Worm (Caenorhabditis elegans) whole organism, mixed stage, embryonic: ENCODE measurements around the gene srd-55.

Experiments
- M03D4.4 ChIP-seq: sonication (generic microtip); optimal IDR thresholded peaks from 2 replicates; lab custom pipeline; 2017; ENCODE audit warnings: mild to moderate bottlenecking, missing genetic modification characterization, missing compliant biosample characterization
- bed-3 ChIP-seq: fragments of 200-800 bp; sonication (Bioruptor generic); optimal IDR thresholded peaks from 3 replicates; lab custom pipeline; 2018; ENCODE audit warnings: mild to moderate bottlenecking, missing genetic modification characterization, moderate library complexity, missing compliant biosample characterization
- blmp-1 ChIP-seq: fragments of 150-350 bp; optimal IDR thresholded peaks from 2 replicates; lab custom pipeline; 2014; ENCODE audit warnings: missing biosample characterization, missing genetic modification characterization
- ceh-39 ChIP-seq: fragments of 150-350 bp; optimal IDR thresholded peaks from 2 replicates; lab custom pipeline; 2014; ENCODE audit warnings: missing biosample characterization, missing genetic modification characterization
- ceh-43 ChIP-seq: fragments of 200-800 bp; sonication (Bioruptor generic); optimal IDR thresholded peaks from 2 replicates; lab custom pipeline; 2018; ENCODE audit warnings: mild to moderate bottlenecking, missing genetic modification characterization, moderate library complexity, missing compliant biosample characterization
- ceh-83 ChIP-seq: fragments of 200-800 bp; sonication (Bioruptor generic); optimal IDR thresholded peaks from 2 replicates; lab custom pipeline; 2018; ENCODE audit warnings: mild to moderate bottlenecking, missing genetic modification characterization, missing compliant biosample characterization
- ces-1 ChIP-seq: fragments of 150-350 bp; optimal IDR thresholded peaks from 2 replicates; lab custom pipeline; 2014; ENCODE audit warnings: missing biosample characterization, missing genetic modification reagents, missing genetic modification characterization
- cnd-1 ChIP-seq: fragments of 200-800 bp; sonication (Bioruptor generic); optimal IDR thresholded peaks from 2 replicates; lab custom pipeline; 2018; ENCODE audit warnings: mild to moderate bottlenecking, missing genetic modification characterization, missing compliant biosample characterization
- drap-1 ChIP-seq: fragments of 200-800 bp; sonication (Bioruptor generic); optimal IDR thresholded peaks from 3 replicates; lab custom pipeline; 2018; ENCODE audit warnings: mild to moderate bottlenecking, missing genetic modification characterization, missing compliant biosample characterization
- elt-1 ChIP-seq: sonication (generic microtip); optimal IDR thresholded peaks from 2 replicates; lab custom pipeline; 2017; ENCODE audit warnings: missing genetic modification characterization, mild to moderate bottlenecking, missing compliant biosample characterization, antibody characterized with exemption, moderate library complexity, borderline replicate concordance; ENCODE audit not compliant: insufficient read depth
- elt-3 ChIP-seq: fragments of 150-350 bp; optimal IDR thresholded peaks from 2 replicates; lab custom pipeline; 2014; ENCODE audit warnings: missing biosample characterization, missing genetic modification characterization
- flh-1 ChIP-seq: fragments of 200-800 bp; sonication (Bioruptor generic); optimal IDR thresholded peaks from 2 replicates; lab custom pipeline; 2018; ENCODE audit warnings: mild to moderate bottlenecking, missing genetic modification characterization, moderate library complexity, missing compliant biosample characterization
- ham-2 ChIP-seq: fragments of 200-800 bp; sonication (Bioruptor generic); optimal IDR thresholded peaks from 2 replicates; lab custom pipeline; 2018; ENCODE audit warnings: mild to moderate bottlenecking, missing genetic modification characterization, missing compliant biosample characterization
- hlh-1 ChIP-seq: fragments of 150-350 bp; optimal IDR thresholded peaks from 2 replicates; lab custom pipeline; 2014; ENCODE audit warnings: missing biosample characterization, missing genetic modification reagents, missing genetic modification characterization
- lin-13 ChIP-seq: fragments of 150-350 bp; optimal IDR thresholded peaks from 2 replicates; lab custom pipeline; 2014; ENCODE audit warnings: missing biosample characterization, missing genetic modification characterization
- lin-32 ChIP-seq: fragments of 200-800 bp; sonication (Bioruptor generic); optimal IDR thresholded peaks from 2 replicates; lab custom pipeline; 2018; ENCODE audit warnings: mild to moderate bottlenecking, missing genetic modification characterization, missing compliant biosample characterization
- lsy-2 ChIP-seq: fragments of 150-350 bp; optimal IDR thresholded peaks from 2 replicates; lab custom pipeline; 2014; ENCODE audit warnings: missing biosample characterization, missing genetic modification characterization
- mab-5 ChIP-seq: fragments of 150-350 bp; optimal IDR thresholded peaks from 2 replicates; lab custom pipeline; 2014; ENCODE audit warnings: missing biosample characterization, missing genetic modification characterization
- mep-1 ChIP-seq: fragments of 150-350 bp; optimal IDR thresholded peaks from 2 replicates; lab custom pipeline; 2017; ENCODE audit warnings: missing biosample characterization, missing genetic modification reagents, missing genetic modification characterization, inconsistent platforms
- mls-2 ChIP-seq: sonication (generic microtip); optimal IDR thresholded peaks from 2 replicates; lab custom pipeline; 2016; ENCODE audit warnings: mild to moderate bottlenecking, missing genetic modification characterization, moderate library complexity, missing compliant biosample characterization
- nhr-12 ChIP-seq: fragments of 150-350 bp; optimal IDR thresholded peaks from 2 replicates; lab custom pipeline; 2014; ENCODE audit warnings: missing biosample characterization, missing genetic modification characterization
- nhr-2 ChIP-seq: fragments of 150-350 bp; optimal IDR thresholded peaks from 2 replicates; lab custom pipeline; 2014; ENCODE audit warnings: missing biosample characterization, missing genetic modification characterization
- nhr-237 ChIP-seq: fragments of 150-350 bp; optimal IDR thresholded peaks from 2 replicates; lab custom pipeline; 2014; ENCODE audit warnings: missing biosample characterization, missing genetic modification characterization
- nhr-28 ChIP-seq: fragments of 150-350 bp; optimal IDR thresholded peaks from 2 replicates; lab custom pipeline; 2014; ENCODE audit warnings: missing biosample characterization, missing genetic modification characterization
- nhr-76 ChIP-seq: sonication (generic microtip); optimal IDR thresholded peaks from 2 replicates; lab custom pipeline; 2017; ENCODE audit warnings: missing biosample characterization, missing genetic modification characterization
- pha-4 ChIP-seq: fragments of 150-350 bp; optimal IDR thresholded peaks from 2 replicates; lab custom pipeline; 2018; ENCODE audit warnings: missing biosample characterization, missing genetic modification reagents, missing genetic modification characterization
- sem-2 ChIP-seq: fragments of 200-800 bp; sonication (Bioruptor generic); optimal IDR thresholded peaks from 2 replicates; lab custom pipeline; 2018; ENCODE audit warnings: mild to moderate bottlenecking, missing genetic modification characterization, missing compliant biosample characterization
- snpc-4 ChIP-seq: fragments of 150-350 bp; optimal IDR thresholded peaks from 2 replicates; lab custom pipeline; 2014; ENCODE audit warnings: missing biosample characterization, missing genetic modification characterization
- sptf-1 ChIP-seq: sonication (generic microtip); optimal IDR thresholded peaks from 2 replicates; lab custom pipeline; 2017; ENCODE audit warnings: mild to moderate bottlenecking, missing genetic modification characterization, moderate library complexity, missing compliant biosample characterization
- tbx-8 ChIP-seq: fragments of 200-800 bp; sonication (Bioruptor generic); optimal IDR thresholded peaks from 2 replicates; lab custom pipeline; 2018; ENCODE audit warnings: mild to moderate bottlenecking, missing genetic modification characterization, moderate library complexity, missing compliant biosample characterization
- unc-120 ChIP-seq: sonication (generic microtip); optimal IDR thresholded peaks from 2 replicates; lab custom pipeline; 2017; ENCODE audit warnings: missing genetic modification characterization, missing compliant biosample characterization; ENCODE audit not compliant: poor library complexity, severe bottlenecking
- unc-39 ChIP-seq: fragments of 150-350 bp; optimal IDR thresholded peaks from 2 replicates; lab custom pipeline; 2014; ENCODE audit warnings: missing biosample characterization, missing genetic modification characterization
- unc-62 ChIP-seq: fragments of 150-350 bp; optimal IDR thresholded peaks from 2 replicates; lab custom pipeline; 2014; ENCODE audit warnings: missing biosample characterization, missing genetic modification reagents, missing genetic modification characterization
- zip-8 ChIP-seq: fragments of 150-350 bp; optimal IDR thresholded peaks from 2 replicates; lab custom pipeline; 2014; ENCODE audit warnings: missing biosample characterization, missing genetic modification characterization
- ztf-11 ChIP-seq: fragments of 150-350 bp; optimal IDR thresholded peaks from 2 replicates; lab custom pipeline; 2014; ENCODE audit warnings: missing biosample characterization, missing genetic modification characterization

srd-55 gene

DNA sequence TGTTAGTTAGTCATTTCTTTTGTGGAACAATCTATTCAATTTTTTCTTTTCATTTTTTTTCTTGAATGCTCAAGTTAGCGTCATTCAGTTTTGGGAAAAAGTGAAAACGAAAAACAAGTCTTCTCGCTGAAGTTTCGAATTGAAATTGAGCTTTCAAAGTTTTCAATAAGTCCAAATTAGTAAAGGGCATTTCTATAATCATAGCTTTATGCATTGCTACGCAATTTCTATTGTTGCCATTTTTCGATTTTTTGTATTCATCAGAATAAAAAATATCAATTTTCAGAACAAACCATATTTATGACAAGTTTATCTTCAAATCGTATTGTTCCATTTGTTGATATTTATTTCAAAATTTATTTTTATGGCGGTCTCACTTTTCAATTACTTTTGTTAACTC, at the start of gene srd-55:
TSS of gene srd-55 (plus strand) at position 301 of the 400 bp plus-strand sequence.
- no peak for TF ChIP-seq nhr-76 (tag; lab: Kevin White, UChicago)
- no peak for TF ChIP-seq unc-39
- TF ChIP-seq cnd-1 (tag; lab: Kevin White, UChicago), result no peak
- no peak for TF ChIP-seq mep-1 (tag; lab: Kevin White, UChicago)
- no peak for TF ChIP-seq zip-8 (tag; lab: Kevin White, UChicago)
- no peak for TF ChIP-seq unc-62 (GFP tag; lab: Kevin White, UChicago)
- no peak for TF ChIP-seq nhr-237
- TF ChIP-seq ztf-11 (tag; lab: Kevin White, UChicago), result no peak
- TF ChIP-seq bed-3 (GFP tag; lab: Kevin White, UChicago), result no peak
- no peak for TF ChIP-seq sem-2 (GFP tag; lab: Kevin White, UChicago)
- TF ChIP-seq pha-4 (tag; lab: Kevin White, UChicago), result no peak
- TF ChIP-seq drap-1, result no peak
- no peak for TF ChIP-seq tbx-8
- TF ChIP-seq sptf-1, result no peak
- TF ChIP-seq elt-3 (tag; lab: Kevin White, UChicago), result no peak
- no peak for TF ChIP-seq lin-32 (GFP tag; lab: Kevin White, UChicago)
- no peak for TF ChIP-seq ham-2 (GFP tag; lab: Kevin White, UChicago)
- TF ChIP-seq mab-5 (tag; lab: Kevin White, UChicago), result no peak
- no peak for TF ChIP-seq ceh-83 (GFP tag; lab: Kevin White, UChicago)
- no peak for TF ChIP-seq ceh-39 (tag; lab: Kevin White, UChicago)

DNA sequence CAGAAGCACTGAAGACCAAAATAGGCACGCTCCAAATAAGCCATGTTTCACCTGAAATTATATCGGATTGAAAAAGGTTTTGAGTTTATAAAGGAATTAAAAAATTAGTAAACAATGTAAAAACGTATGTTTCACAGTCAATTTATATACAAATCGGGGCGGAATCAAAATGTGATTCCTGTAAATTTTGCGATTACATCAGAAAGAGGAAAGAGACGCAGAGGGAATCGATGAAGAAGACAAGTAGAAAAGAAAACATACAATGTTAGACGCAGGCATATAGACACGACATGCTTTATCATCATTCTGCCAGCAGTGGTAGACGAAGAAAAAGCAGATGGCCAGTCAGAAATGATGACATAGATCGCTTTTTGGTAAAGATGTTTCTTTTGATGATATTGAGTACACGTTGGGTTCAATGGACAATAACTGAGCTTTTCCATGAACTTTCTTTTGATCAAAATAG, 44.3 kb upstream of the srd-55 start, which contains the start of gene msra-1:
TSS of gene msra-1 (minus strand) at position 51 of the 466 bp plus-strand sequence.
- no peak for TF ChIP-seq ceh-43 (GFP tag; lab: Kevin White, UChicago)
- TF ChIP-seq mab-5 (tag; lab: Kevin White, UChicago), result no peak
- TF ChIP-seq zip-8 (tag; lab: Kevin White, UChicago), result no peak
- no peak for TF ChIP-seq ceh-83 (GFP tag; lab: Kevin White, UChicago)
- no peak for TF ChIP-seq nhr-237
- TF ChIP-seq cnd-1 (tag; lab: Kevin White, UChicago), result no peak
- TF ChIP-seq ces-1 (GFP tag; lab: Kevin White, UChicago), result peak; percentile 46
- TF ChIP-seq elt-1 (tag; lab: Kevin White, UChicago), result peak; percentile 18
- TF ChIP-seq unc-39, result no peak
- no peak for TF ChIP-seq flh-1 (GFP tag; lab: Kevin White, UChicago)
- no peak for TF ChIP-seq elt-3 (tag; lab: Kevin White, UChicago)
- peak; percentile 82 for TF ChIP-seq unc-62 (GFP tag; lab: Kevin White, UChicago)
- no peak for TF ChIP-seq mls-2 (tag; lab: Kevin White, UChicago)
- no peak for TF ChIP-seq ham-2 (GFP tag; lab: Kevin White, UChicago)
- no peak for TF ChIP-seq nhr-12
- TF ChIP-seq blmp-1 (tag; lab: Kevin White, UChicago), result no peak
- peak; percentile 65 for TF ChIP-seq ceh-39 (tag; lab: Kevin White, UChicago)
- no peak for TF ChIP-seq mep-1 (tag; lab: Kevin White, UChicago)
- TF ChIP-seq bed-3 (GFP tag; lab: Kevin White, UChicago), result no peak
- no peak for TF ChIP-seq pha-4 (tag; lab: Kevin White, UChicago)
- TF ChIP-seq lin-13 (tag; lab: Kevin White, UChicago), result no peak
- no peak for TF ChIP-seq ztf-11 (tag; lab: Kevin White, UChicago)
- TF ChIP-seq sptf-1, result no peak
- no peak for TF ChIP-seq snpc-4 (tag; lab: Kevin White, UChicago)
- TF ChIP-seq lsy-2 (tag; lab: Kevin White, UChicago), result no peak
- TF ChIP-seq drap-1, result no peak
- peak; percentile 24 for TF ChIP-seq hlh-1 (tag; lab: Kevin White, UChicago)
- no peak for TF ChIP-seq nhr-2 (tag; lab: Kevin White, UChicago)
- TF ChIP-seq unc-120, result peak; percentile 21
- no peak for TF ChIP-seq sem-2 (GFP tag; lab: Kevin White, UChicago)
- no peak for TF ChIP-seq M03D4.4 (tag; lab: Kevin White, UChicago)
- TF ChIP-seq tbx-8, result no peak
- TF ChIP-seq lin-32 (GFP tag; lab: Kevin White, UChicago), result no peak
- no peak for TF ChIP-seq nhr-76 (tag; lab: Kevin White, UChicago)
- no peak for TF ChIP-seq nhr-28 (tag; lab: Kevin White, UChicago)

- no peak for TF ChIP-seq unc-120
- TF ChIP-seq ceh-43 (GFP tag; lab: Kevin White, UChicago), result no peak
- no peak for TF ChIP-seq lin-13 (tag; lab: Kevin White, UChicago)
- TF ChIP-seq mab-5 (tag; lab: Kevin White, UChicago), result no peak
- TF ChIP-seq zip-8 (tag; lab: Kevin White, UChicago), result no peak
- TF ChIP-seq nhr-28 (tag; lab: Kevin White, UChicago), result no peak
- TF ChIP-seq ham-2 (GFP tag; lab: Kevin White, UChicago), result no peak
- no peak for TF ChIP-seq bed-3 (GFP tag; lab: Kevin White, UChicago)
- TF ChIP-seq M03D4.4 (tag; lab: Kevin White, UChicago), result no peak
- TF ChIP-seq flh-1 (GFP tag; lab: Kevin White, UChicago), result no peak
- no peak for TF ChIP-seq blmp-1 (tag; lab: Kevin White, UChicago)
- no peak for TF ChIP-seq pha-4 (tag; lab: Kevin White, UChicago)
- no peak for TF ChIP-seq nhr-2 (tag; lab: Kevin White, UChicago)
- no peak for TF ChIP-seq unc-39
These were observed 39.5 kb upstream of the srd-55 start, which contains the start of gene F43E2.6 for ce11 chrII:7368761-7369160. F43E2.6 (minus strand) TSS chrII:7368861.
